Worm (Caenorhabditis elegans): ENCODE results near the gene cox-5A.

Gene cox-5A

ce11 chrIII:12880704-12881103, 24.6 kb upstream of the cox-5A start (continued):
- TF ChIP-seq lsy-27 (tag; optimal IDR thresholded peaks at IDR 0.05; ENCODE audit: borderline replicate concordance, insufficient read depth) (no peak), madf-8 (GFP tag; conservative IDR thresholded peaks at IDR 0.05) (peak; percentile 69), let-526 (GFP tag; IDR thresholded peaks at IDR 0.05) (no peak), ceh-40 (GFP tag; IDR thresholded peaks at IDR 0.05) (no peak), sea-2 (GFP tag; IDR thresholded peaks at IDR 0.05) (no peak), tbx-9 (tag; optimal IDR thresholded peaks at IDR 0.05; ENCODE audit: borderline replicate concordance) (no peak), nfyb-1 (GFP tag; IDR thresholded peaks at IDR 0.05) (no peak), bed-2 (GFP tag; IDR thresholded peaks at IDR 0.05) (no peak), akir-1 (GFP tag; optimal IDR thresholded peaks at IDR 0.05) (no peak), somi-1 (GFP tag; optimal IDR thresholded peaks at IDR 0.05) (no peak), ztf-26 (tag; optimal IDR thresholded peaks at IDR 0.05) (no peak), F57C9.4 (tag; optimal IDR thresholded peaks at IDR 0.05) (no peak), mes-4 (tag; optimal IDR thresholded peaks at IDR 0.05) (no peak), unc-130 (GFP tag; optimal IDR thresholded peaks at IDR 0.05) (no peak), fkh-3 (tag; optimal IDR thresholded peaks at IDR 0.05) (no peak), efl-1 (GFP tag; optimal IDR thresholded peaks at IDR 0.05) (peak; percentile 77), T07F8.4 (tag; optimal IDR thresholded peaks at IDR 0.05) (no peak), mcd-1 (GFP tag; IDR thresholded peaks at IDR 0.05) (no peak), lin-54 (GFP tag; optimal IDR thresholded peaks at IDR 0.05) (no peak), chd-7 (tag; optimal IDR thresholded peaks at IDR 0.05) (no peak), madf-3 (GFP tag; IDR thresholded peaks at IDR 0.05) (no peak), nhr-120 (GFP tag; IDR thresholded peaks at IDR 0.05) (no peak), ceh-27 (GFP tag; optimal IDR thresholded peaks at IDR 0.05) (no peak), nfya-2 (GFP tag; IDR thresholded peaks at IDR 0.05) (no peak), unc-62 (GFP tag; optimal IDR thresholded peaks at IDR 0.05) (no peak), C17E4.6 (GFP tag; IDR thresholded peaks at IDR 0.05) (no peak), F55B11.4 (tag; optimal IDR thresholded peaks at IDR 0.05; ENCODE audit: borderline replicate concordance, insufficient read depth) (no peak), Y67H2A.10 (GFP tag; conservative IDR thresholded peaks at IDR 0.05) (no peak), hlh-12 (tag; optimal IDR thresholded peaks at IDR 0.05) (no peak), lin-40 (tag; optimal IDR thresholded peaks at IDR 0.05) (no peak), ceh-100 (GFP tag; IDR thresholded peaks at IDR 0.05) (no peak), hlh-26 (GFP tag; conservative IDR thresholded peaks at IDR 0.05) (no peak), athp-1 (tag; optimal IDR thresholded peaks at IDR 0.05) (no peak), F49E8.2 (tag; optimal IDR thresholded peaks at IDR 0.05; ENCODE audit: insufficient read depth) (no peak), aptf-3 (GFP tag; IDR thresholded peaks at IDR 0.05) (no peak), F33H1.4 (GFP tag; IDR thresholded peaks at IDR 0.05) (peak; percentile 63), F23B12.7 (tag; optimal IDR thresholded peaks at IDR 0.05; ENCODE audit: insufficient read depth) (no peak), Y95B8A.8 (GFP tag; IDR thresholded peaks at IDR 0.05) (no peak), ekl-4 (GFP tag; IDR thresholded peaks at IDR 0.05) (no peak), lin-35 (GFP tag; optimal IDR thresholded peaks at IDR 0.05) (no peak), xnd-1 (tag; optimal IDR thresholded peaks at IDR 0.05) (peak; percentile 64), hsf-1 (GFP tag; IDR thresholded peaks at IDR 0.05) (0 out of 2 replicates have a peak, but pooled peaks have one; percentile 42), mxl-1 (tag; optimal IDR thresholded peaks at IDR 0.05) (no peak), hmg-20 (GFP tag; IDR thresholded peaks at IDR 0.05) (no peak), atf-7 (tag; optimal IDR thresholded peaks at IDR 0.05) (no peak), pha-4 (tag; optimal IDR thresholded peaks at IDR 0.05) (no peak), die-1 (tag; optimal IDR thresholded peaks at IDR 0.05) (no peak), B0019.2 (GFP tag; conservative IDR thresholded peaks at IDR 0.05) (no peak), bed-1 (GFP tag; IDR thresholded peaks at IDR 0.05) (no peak), dox-1 (GFP tag; IDR thresholded peaks at IDR 0.05) (no peak)
